Worm (Caenorhabditis elegans): ENCODE results near the gene srbc-36.
A peak's percentile ranks its signal among the peaks of the same experiment; 100 is the strongest.

srbc-36 gene

ce11 chrV:3475021-3475420 lies 15.3 kb downstream of the srbc-36 start, which contains the start of gene oac-2:
TSS of gene oac-2 (minus strand) at chrV:3475121.
- TF ChIP-seq ama-1 (optimal IDR thresholded peaks at IDR 0.05) (no peak), ceh-82 (tag; optimal IDR thresholded peaks at IDR 0.05) (no peak), mdl-1 (tag; optimal IDR thresholded peaks at IDR 0.05) (no peak), unc-62 (GFP tag; optimal IDR thresholded peaks at IDR 0.05) (no peak)

- TF ChIP-seq nhr-12 (tag; optimal IDR thresholded peaks at IDR 0.05), result no peak
- TF ChIP-seq nfya-1 (tag; optimal IDR thresholded peaks at IDR 0.05; ENCODE audit: insufficient read depth), result no peak
- no peak for TF ChIP-seq mml-1 (tag; optimal IDR thresholded peaks at IDR 0.05)
- TF ChIP-seq nhr-67 (tag; optimal IDR thresholded peaks at IDR 0.05), result no peak
- no peak for TF ChIP-seq elt-2 (tag; optimal IDR thresholded peaks at IDR 0.05)
- no peak for TF ChIP-seq mdl-1 (tag; optimal IDR thresholded peaks at IDR 0.05)
- TF ChIP-seq pha-4 (tag; optimal IDR thresholded peaks at IDR 0.05), result no peak
- no peak for TF ChIP-seq elt-3 (tag; optimal IDR thresholded peaks at IDR 0.05)
- no peak for TF ChIP-seq sea-2 (GFP tag; optimal IDR thresholded peaks at IDR 0.05)
- no peak for TF ChIP-seq elt-1 (tag; optimal IDR thresholded peaks at IDR 0.05)
- no peak for TF ChIP-seq ZK546.5 (tag; optimal IDR thresholded peaks at IDR 0.05)
- no peak for TF ChIP-seq ztf-4 (tag; optimal IDR thresholded peaks at IDR 0.05)
- no peak for TF ChIP-seq nhr-76 (tag; optimal IDR thresholded peaks at IDR 0.05)
- no peak for TF ChIP-seq nhr-25 (tag; optimal IDR thresholded peaks at IDR 0.05)
These were observed 19.6 kb downstream of the srbc-36 start, which contains the start of gene srbc-29 for ce11 chrV:3470782-3471181. TSS of gene srbc-29 (minus strand) at chrV:3470882.

ce11 chrV:3468436-3468835 lies 21.9 kb downstream of the srbc-36 start, which contains the start of gene gst-33:
TSS of gene gst-33 (minus strand) at chrV:3468562.
- peak; percentile 18 for TF ChIP-seq nhr-43 (tag; optimal IDR thresholded peaks at IDR 0.05; ENCODE audit: poor library complexity, severe bottlenecking)
- TF ChIP-seq nhr-76 (tag; optimal IDR thresholded peaks at IDR 0.05), result no peak
- TF ChIP-seq elt-2 (tag; optimal IDR thresholded peaks at IDR 0.05), result peak; percentile 63
- TF ChIP-seq pqm-1 (tag; optimal IDR thresholded peaks at IDR 0.05), result peak; percentile 67
- peak; percentile 4 for TF ChIP-seq ceh-28 (tag; optimal IDR thresholded peaks at IDR 0.05)

ce11 chrV:3464897-3465296 lies 25.4 kb downstream of the srbc-36 start:
- no peak for TF ChIP-seq elt-2 (tag; optimal IDR thresholded peaks at IDR 0.05)
- no peak for TF ChIP-seq egl-27 (tag; optimal IDR thresholded peaks at IDR 0.05)
- TF ChIP-seq lsy-12 (tag; optimal IDR thresholded peaks at IDR 0.05), result no peak
- no peak for TF ChIP-seq fkh-10 (GFP tag; optimal IDR thresholded peaks at IDR 0.05)
- TF ChIP-seq mml-1 (tag; optimal IDR thresholded peaks at IDR 0.05), result no peak
- no peak for TF ChIP-seq zag-1 (tag; optimal IDR thresholded peaks at IDR 0.05)

ce11 chrV:3463514-3463913 lies 26.8 kb downstream of the srbc-36 start, which contains the start of gene slc-28.1:
TSS of gene slc-28.1 (plus strand) at chrV:3463814.
- TF ChIP-seq aly-2 (tag; optimal IDR thresholded peaks at IDR 0.05), result no peak
- TF ChIP-seq jun-1 (tag; optimal IDR thresholded peaks at IDR 0.05), result no peak
- TF ChIP-seq ztf-11 (tag; optimal IDR thresholded peaks at IDR 0.05), result no peak
- no peak for TF ChIP-seq tbx-2 (tag; optimal IDR thresholded peaks at IDR 0.05)
- no peak for TF ChIP-seq ama-1 (optimal IDR thresholded peaks at IDR 0.05)
- TF ChIP-seq ceh-82 (tag; optimal IDR thresholded peaks at IDR 0.05), result no peak
- no peak for TF ChIP-seq ceh-28 (tag; optimal IDR thresholded peaks at IDR 0.05)

- TF ChIP-seq tbx-2 (tag; optimal IDR thresholded peaks at IDR 0.05) (no peak), ztf-11 (tag; optimal IDR thresholded peaks at IDR 0.05) (no peak), ceh-82 (tag; optimal IDR thresholded peaks at IDR 0.05) (no peak), zag-1 (tag; optimal IDR thresholded peaks at IDR 0.05) (no peak), fkh-2 (tag; optimal IDR thresholded peaks at IDR 0.05) (no peak), fos-1 (tag; optimal IDR thresholded peaks at IDR 0.05) (no peak)
These were observed 30.4 kb downstream of the srbc-36 start, which contains the start of gene slc-28.2 for ce11 chrV:3459919-3460318. TSS of gene slc-28.2 (plus strand) at chrV:3460219.

All from whole organism, L3 larva.